Fruit fly (Drosophila melanogaster) whole organism, prepupa: ENCODE measurements around the gene CG17111.

Source experiments
- CG11294 ChIP-seq: fragments of 200-800 bp; sonication (Bioruptor generic); IDR thresholded peaks from 2 replicates; pipeline ENCODE4 v1.3.6; 2022; ENCODE audit warnings: missing biosample characterization, missing genetic modification characterization
- CG15336 ChIP-seq: fragments of 200-800 bp; sonication (Bioruptor generic); IDR thresholded peaks from 2 replicates; pipeline ENCODE4 v1.3.6; 2022; ENCODE audit warnings: missing biosample characterization, missing genetic modification characterization
- CG31627 ChIP-seq: fragments of 200-800 bp; sonication (Bioruptor generic); optimal IDR thresholded peaks from 3 replicates; lab custom pipeline; 2016; ENCODE audit warnings: missing biosample characterization, missing genetic modification characterization
- CG6808 ChIP-seq: fragments of 200-800 bp; sonication (Bioruptor generic); optimal IDR thresholded peaks from 3 replicates; lab custom pipeline; 2017; ENCODE audit warnings: missing biosample characterization, missing genetic modification characterization, mild to moderate bottlenecking, moderate library complexity, missing genetic modification reagents
- CG8119 ChIP-seq: fragments of 200-800 bp; sonication (Bioruptor generic); IDR thresholded peaks from 3 replicates; pipeline ENCODE4 v1.3.6; 2022; ENCODE audit warnings: missing biosample characterization, missing genetic modification characterization
- Eip78C ChIP-seq: fragments of 200-800 bp; sonication (Bioruptor generic); peaks from one replicate; lab custom pipeline; 2016; ENCODE audit warnings: missing biosample characterization, missing genetic modification characterization
- Hr39 ChIP-seq: fragments of 200-800 bp; sonication (Bioruptor generic); optimal IDR thresholded peaks from 2 replicates; lab custom pipeline; 2016; ENCODE audit warnings: missing biosample characterization, missing genetic modification characterization
- Lpt ChIP-seq: fragments of 200-800 bp; sonication (Bioruptor generic); optimal IDR thresholded peaks from 3 replicates; lab custom pipeline; 2016; ENCODE audit warnings: missing biosample characterization, missing genetic modification characterization
- dsx ChIP-seq: fragments of 200-800 bp; optimal IDR thresholded peaks from 3 replicates; lab custom pipeline; 2019; ENCODE audit warnings: missing biosample characterization, mild to moderate bottlenecking, missing genetic modification characterization, moderate library complexity; ENCODE audit not compliant: poor library complexity, severe bottlenecking
- esn ChIP-seq: fragments of 200-800 bp; sonication (Bioruptor generic); optimal IDR thresholded peaks from 2 replicates; lab custom pipeline; 2016; ENCODE audit warnings: missing biosample characterization, mild to moderate bottlenecking, missing genetic modification characterization, moderate library complexity
- fd59A ChIP-seq: fragments of 200-800 bp; sonication (Bioruptor generic); optimal IDR thresholded peaks from 2 replicates; lab custom pipeline; 2017; ENCODE audit warnings: missing biosample characterization, mild to moderate bottlenecking, missing genetic modification characterization, missing genetic modification reagents
- pdm3 ChIP-seq: fragments of 200-800 bp; sonication (Bioruptor generic); optimal IDR thresholded peaks from 3 replicates; lab custom pipeline; 2016; ENCODE audit warnings: missing biosample characterization, missing genetic modification characterization
- ss ChIP-seq, 2 experiments: fragments of 200-800 bp; sonication (Bioruptor generic); optimal IDR thresholded peaks; 2 replicates in 1 of 2; 3 replicates in 1 of 2; lab custom pipeline; 2017 to 2018; ENCODE audit warnings: mild to moderate bottlenecking in 2 of 2, missing biosample characterization in 2 of 2, missing genetic modification characterization in 2 of 2, moderate library complexity in 1 of 2
- vri ChIP-seq: fragments of 200-800 bp; sonication (Bioruptor generic); optimal IDR thresholded peaks from 3 replicates; lab custom pipeline; 2016; ENCODE audit warnings: missing biosample characterization, mild to moderate bottlenecking, missing genetic modification characterization

- TF ChIP-seq dsx (GFP tag; lab: Kevin White, UChicago) (no peak), CG11294 (GFP tag; lab: Robert Waterston, UW) (no peak), Hr39 (GFP tag; lab: Kevin White, UChicago) (no peak), ss (GFP tag; optimal IDR thresholded peaks at IDR 0.05; lab: Kevin White, UChicago) (no peak), CG31627 (GFP tag; lab: Kevin White, UChicago) (no peak), esn (GFP tag; lab: Kevin White, UChicago) (no peak), CG15336 (GFP tag; lab: Robert Waterston, UW) (no peak), Lpt (GFP tag; lab: Kevin White, UChicago) (no peak), vri (GFP tag; lab: Kevin White, UChicago) (no peak), pdm3 (GFP tag; lab: Kevin White, UChicago) (no peak), CG8119 (GFP tag; lab: Robert Waterston, UW) (no peak), CG6808 (GFP tag; lab: Kevin White, UChicago) (no peak), Eip78C (GFP tag; lab: Kevin White, UChicago) (no peak), fd59A (no peak)
Measured at dm6 chr3R:23097197-23097809, 30.2 kb upstream of the CG17111 start, which contains the start of gene CG6733.
